Fruit fly (Drosophila melanogaster): ENCODE results near the gene Phb1.

dm6 chr2L:19135955-19136677 is 12.4 kb upstream of the Phb1 start:
- TF ChIP-seq bab1 (GFP tag; optimal IDR thresholded peaks at IDR 0.05) (no peak), kay (GFP tag; ENCODE audit: borderline replicate concordance) (no peak), ovo (GFP tag; optimal IDR thresholded peaks at IDR 0.05) (no peak), Hr96 (GFP tag; optimal IDR thresholded peaks at IDR 0.05) (no peak), CG7101 (tag; optimal IDR thresholded peaks at IDR 0.05) (no peak), Mnt (GFP tag; optimal IDR thresholded peaks at IDR 0.05) (no peak), CG5204 (GFP tag; optimal IDR thresholded peaks at IDR 0.05) (no peak), cnc (optimal IDR thresholded peaks at IDR 0.05) (no peak), CG14711 (tag; optimal IDR thresholded peaks at IDR 0.05) (no peak), CG33017 (tag; optimal IDR thresholded peaks at IDR 0.05) (no peak), CG11617 (GFP tag; optimal IDR thresholded peaks at IDR 0.05) (no peak), toe (GFP tag; optimal IDR thresholded peaks at IDR 0.05) (no peak), CG1620 (GFP tag; optimal IDR thresholded peaks at IDR 0.05) (no peak)

Measured in whole organism, adult.